Worm (Caenorhabditis elegans) whole organism, L1 larva: ENCODE measurements around the gene lsm-4.

ENCODE experiments used
- C16A3.4 ChIP-seq: fragments of 150-350 bp; optimal IDR thresholded peaks from 2 replicates; lab custom pipeline; 2014; ENCODE audit warnings: missing biosample characterization, missing genetic modification characterization
- C34B4.2 ChIP-seq: sonication (generic microtip); optimal IDR thresholded peaks from 2 replicates; lab custom pipeline; 2017; ENCODE audit warnings: mild to moderate bottlenecking, missing genetic modification characterization, missing compliant biosample characterization
- F16B12.6 ChIP-seq: fragments of 150-350 bp; optimal IDR thresholded peaks from 2 replicates; lab custom pipeline; 2014; ENCODE audit warnings: missing biosample characterization, missing genetic modification characterization
- Y116A8C.19 ChIP-seq: sonication (generic microtip); optimal IDR thresholded peaks from 2 replicates; lab custom pipeline; 2016; ENCODE audit warnings: missing compliant biosample characterization, missing genetic modification characterization, borderline replicate concordance
- blmp-1 ChIP-seq: fragments of 150-350 bp; optimal IDR thresholded peaks from 2 replicates; lab custom pipeline; 2014; ENCODE audit warnings: missing biosample characterization, missing genetic modification characterization
- ceh-63 ChIP-seq: fragments of 200-800 bp; sonication (Bioruptor generic); optimal IDR thresholded peaks from 2 replicates; lab custom pipeline; 2018; ENCODE audit warnings: mild to moderate bottlenecking, missing genetic modification characterization, missing compliant biosample characterization
- ceh-8 ChIP-seq: fragments of 200-800 bp; sonication (Bioruptor generic); optimal IDR thresholded peaks from 2 replicates; lab custom pipeline; 2018; ENCODE audit warnings: mild to moderate bottlenecking, missing genetic modification characterization, moderate library complexity, missing compliant biosample characterization
- ceh-90 ChIP-seq: sonication (generic microtip); optimal IDR thresholded peaks from 2 replicates; lab custom pipeline; 2016; ENCODE audit warnings: missing genetic modification characterization, missing compliant biosample characterization
- ces-1 ChIP-seq: fragments of 150-350 bp; optimal IDR thresholded peaks from 2 replicates; lab custom pipeline; 2014; ENCODE audit warnings: missing biosample characterization, missing genetic modification reagents, missing genetic modification characterization
- dpl-1 ChIP-seq, 3 experiments: fragments of 150-350 bp in 2 of 3; sonication (generic microtip) in 1 of 3; optimal IDR thresholded peaks; 2 replicates each; lab custom pipeline; 2014 to 2017; ENCODE audit warnings: missing biosample characterization in 3 of 3, missing genetic modification characterization in 3 of 3, missing genetic modification reagents in 3 of 3
- dsc-1 ChIP-seq: sonication (generic microtip); optimal IDR thresholded peaks from 2 replicates; lab custom pipeline; 2016; ENCODE audit warnings: mild to moderate bottlenecking, missing genetic modification characterization, missing compliant biosample characterization
- efl-1 ChIP-seq, 4 experiments: fragments of 150-350 bp; optimal IDR thresholded peaks in 3 of 4; peaks in 1 of 4; 1 replicate in 1 of 4; 2 replicates in 3 of 4; lab custom pipeline; 2014; ENCODE audit warnings: missing biosample characterization in 2 of 4, missing genetic modification characterization in 2 of 4, missing genetic modification reagents in 2 of 4
- efl-3 ChIP-seq: fragments of 200-800 bp; sonication (Bioruptor generic); optimal IDR thresholded peaks from 2 replicates; lab custom pipeline; 2018; ENCODE audit warnings: mild to moderate bottlenecking, missing genetic modification characterization, missing compliant biosample characterization
- elt-3 ChIP-seq, 6 experiments: fragments of 150-350 bp in 1 of 6; sonication (generic microtip); optimal IDR thresholded peaks; 2 replicates each; lab custom pipeline; 2017 to 2018; ENCODE audit warnings: missing biosample characterization in 6 of 6, missing genetic modification characterization in 6 of 6, inconsistent platforms in 1 of 6
- ets-5 ChIP-seq: fragments of 200-800 bp; sonication (Bioruptor generic); IDR thresholded peaks from 2 replicates; pipeline ENCODE4 v1.3.6; 2022; ENCODE audit warnings: missing genetic modification characterization, missing compliant biosample characterization
- fkh-4 ChIP-seq: sonication (generic microtip); optimal IDR thresholded peaks from 2 replicates; lab custom pipeline; 2016; ENCODE audit warnings: missing compliant biosample characterization, missing genetic modification characterization, borderline replicate concordance
- hlh-17 ChIP-seq: fragments of 200-800 bp; sonication (Bioruptor generic); optimal IDR thresholded peaks from 2 replicates; lab custom pipeline; 2018; ENCODE audit warnings: missing genetic modification characterization, mild to moderate bottlenecking, missing compliant biosample characterization, moderate library complexity, borderline replicate concordance
- hlh-4 ChIP-seq: sonication (generic microtip); optimal IDR thresholded peaks from 2 replicates; lab custom pipeline; 2016; ENCODE audit warnings: mild to moderate bottlenecking, missing genetic modification characterization, missing compliant biosample characterization
- hpl-2 ChIP-seq: fragments of 150-350 bp; optimal IDR thresholded peaks from 2 replicates; lab custom pipeline; 2014; ENCODE audit warnings: missing biosample characterization, missing genetic modification reagents, missing genetic modification characterization
- irx-1 ChIP-seq: sonication (generic microtip); optimal IDR thresholded peaks from 2 replicates; lab custom pipeline; 2016; ENCODE audit warnings: missing genetic modification characterization, missing compliant biosample characterization
- isw-1 ChIP-seq: fragments of 200-800 bp; sonication (Bioruptor generic); IDR thresholded peaks from 2 replicates; pipeline ENCODE4 v1.3.6; 2022; ENCODE audit warnings: missing genetic modification characterization, missing compliant biosample characterization
- lin-13 ChIP-seq: fragments of 150-350 bp; optimal IDR thresholded peaks from 2 replicates; lab custom pipeline; 2014; ENCODE audit warnings: missing biosample characterization, missing genetic modification reagents, missing genetic modification characterization
- lin-15B ChIP-seq: fragments of 150-350 bp; sonication (generic microtip); optimal IDR thresholded peaks from 3 replicates; lab custom pipeline; 2014; ENCODE audit warnings: missing biosample characterization, missing genetic modification characterization
- lin-35 ChIP-seq, 2 experiments: fragments of 150-350 bp; optimal IDR thresholded peaks; 2 replicates each; lab custom pipeline; 2014; ENCODE audit warnings: missing biosample characterization in 2 of 2, missing genetic modification characterization in 2 of 2, missing genetic modification reagents in 2 of 2
- lin-39 ChIP-seq: fragments of 150-350 bp; optimal IDR thresholded peaks from 2 replicates; lab custom pipeline; 2014; ENCODE audit warnings: missing biosample characterization, missing genetic modification reagents, missing genetic modification characterization
- lsy-2 ChIP-seq, 2 experiments: fragments of 150-350 bp; optimal IDR thresholded peaks; 2 replicates each; lab custom pipeline; 2014; ENCODE audit warnings: missing biosample characterization in 2 of 2, missing genetic modification characterization in 2 of 2
- mab-9 ChIP-seq: fragments of 200-800 bp; sonication (Bioruptor generic); IDR thresholded peaks from 2 replicates; pipeline ENCODE4 v1.3.6; 2022; ENCODE audit warnings: missing genetic modification reagents, missing genetic modification characterization, missing compliant biosample characterization
- mef-2 ChIP-seq: fragments of 150-350 bp; optimal IDR thresholded peaks from 2 replicates; lab custom pipeline; 2014; ENCODE audit warnings: missing biosample characterization, missing genetic modification characterization
- mep-1 ChIP-seq: fragments of 150-350 bp; optimal IDR thresholded peaks from 2 replicates; lab custom pipeline; 2014; ENCODE audit warnings: missing biosample characterization, missing genetic modification characterization
- nhr-12 ChIP-seq: sonication (generic microtip); optimal IDR thresholded peaks from 2 replicates; lab custom pipeline; 2017; ENCODE audit warnings: missing biosample characterization, missing genetic modification characterization
- nhr-20 ChIP-seq: sonication (generic microtip); optimal IDR thresholded peaks from 2 replicates; lab custom pipeline; 2016; ENCODE audit warnings: mild to moderate bottlenecking, missing genetic modification characterization, missing compliant biosample characterization
- nhr-71 ChIP-seq: sonication (generic microtip); optimal IDR thresholded peaks from 2 replicates; lab custom pipeline; 2016; ENCODE audit warnings: mild to moderate bottlenecking, missing genetic modification characterization, moderate library complexity, missing compliant biosample characterization
- nhr-76 ChIP-seq: sonication (generic microtip); optimal IDR thresholded peaks from 2 replicates; lab custom pipeline; 2017; ENCODE audit warnings: missing biosample characterization, missing genetic modification characterization
- nhr-77 ChIP-seq: fragments of 150-350 bp; optimal IDR thresholded peaks from 2 replicates; lab custom pipeline; 2014; ENCODE audit warnings: missing biosample characterization, missing genetic modification characterization
- nhr-84 ChIP-seq: sonication (generic microtip); optimal IDR thresholded peaks from 2 replicates; lab custom pipeline; 2017; ENCODE audit warnings: missing biosample characterization, missing genetic modification characterization
- nhr-90 ChIP-seq: sonication (generic microtip); optimal IDR thresholded peaks from 2 replicates; lab custom pipeline; 2016; ENCODE audit warnings: mild to moderate bottlenecking, missing genetic modification characterization, missing compliant biosample characterization; ENCODE audit not compliant: poor library complexity
- pag-3 ChIP-seq: sonication (generic microtip); optimal IDR thresholded peaks from 2 replicates; lab custom pipeline; 2017; ENCODE audit warnings: missing genetic modification characterization, mild to moderate bottlenecking, missing compliant biosample characterization, antibody characterized with exemption, borderline replicate concordance; ENCODE audit not compliant: insufficient read depth
- pax-3 ChIP-seq: fragments of 200-800 bp; sonication (Bioruptor generic); optimal IDR thresholded peaks from 2 replicates; lab custom pipeline; 2018; ENCODE audit warnings: mild to moderate bottlenecking, missing genetic modification characterization, moderate library complexity, missing compliant biosample characterization
- rnt-1 ChIP-seq: sonication (generic microtip); optimal IDR thresholded peaks from 2 replicates; lab custom pipeline; 2016; ENCODE audit warnings: mild to moderate bottlenecking, missing genetic modification characterization, moderate library complexity, missing compliant biosample characterization
- snpc-4 ChIP-seq: fragments of 150-350 bp; optimal IDR thresholded peaks from 2 replicates; lab custom pipeline; 2014; ENCODE audit warnings: missing biosample characterization, missing genetic modification characterization
- sox-4 ChIP-seq: sonication (generic microtip); optimal IDR thresholded peaks from 2 replicates; lab custom pipeline; 2016; ENCODE audit warnings: missing genetic modification characterization, missing compliant biosample characterization
- sup-37 ChIP-seq: fragments of 200-800 bp; sonication (Bioruptor generic); optimal IDR thresholded peaks from 2 replicates; lab custom pipeline; 2018; ENCODE audit warnings: mild to moderate bottlenecking, missing genetic modification characterization, missing compliant biosample characterization
- swsn-7 ChIP-seq: sonication (generic microtip); optimal IDR thresholded peaks from 2 replicates; lab custom pipeline; 2016; ENCODE audit warnings: missing genetic modification characterization, missing compliant biosample characterization
- unc-62 ChIP-seq: fragments of 150-350 bp; optimal IDR thresholded peaks from 2 replicates; lab custom pipeline; 2014; ENCODE audit warnings: missing biosample characterization, missing genetic modification reagents, missing genetic modification characterization
- unc-98 ChIP-seq: fragments of 200-800 bp; sonication (Bioruptor generic); IDR thresholded peaks from 2 replicates; pipeline ENCODE4 v1.3.6; 2022; ENCODE audit warnings: missing genetic modification characterization, missing compliant biosample characterization
- vab-15 ChIP-seq: sonication (generic microtip); optimal IDR thresholded peaks from 2 replicates; lab custom pipeline; 2017; ENCODE audit warnings: missing genotype, mild to moderate bottlenecking, missing genetic modification characterization, missing compliant biosample characterization
- zag-1 ChIP-seq: fragments of 150-350 bp; optimal IDR thresholded peaks from 2 replicates; lab custom pipeline; 2014; ENCODE audit warnings: missing biosample characterization, missing genetic modification characterization
- zip-4 ChIP-seq: fragments of 200-800 bp; sonication (Bioruptor generic); optimal IDR thresholded peaks from 2 replicates; lab custom pipeline; 2018; ENCODE audit warnings: mild to moderate bottlenecking, missing genetic modification characterization, moderate library complexity, missing compliant biosample characterization
- ztf-4 ChIP-seq: fragments of 150-350 bp; optimal IDR thresholded peaks from 2 replicates; lab custom pipeline; 2014; ENCODE audit warnings: missing biosample characterization, missing genetic modification characterization

The lsm-4 gene

ce11 chrII:7253073-7253472, at the start of gene lsm-4:
Gene lsm-4, minus strand, starts transcription at chrII:7253163.
- TF ChIP-seq snpc-4: no peak
- peak in 1 of 2 experiments; percentile 27 for TF ChIP-seq efl-1 (optimal IDR thresholded peaks at IDR 0.05; lab: Kevin White, UChicago)
- TF ChIP-seq efl-1 (GFP tag; optimal IDR thresholded peaks at IDR 0.05 in 1 of 2; lab: Kevin White, UChicago): peak in 1 of 2 experiments; percentile 3
- no peak for TF ChIP-seq mab-9
- TF ChIP-seq lin-39: no peak
- TF ChIP-seq isw-1 (GFP tag; lab: Robert Waterston, UW): no peak
- peak; percentile 2 for TF ChIP-seq mep-1 (tag; lab: Kevin White, UChicago)
- TF ChIP-seq efl-3 (GFP tag; lab: Kevin White, UChicago): no peak
- TF ChIP-seq unc-62 (GFP tag; lab: Kevin White, UChicago): no peak
- no peak for TF ChIP-seq ces-1
- peak; percentile 28 for TF ChIP-seq blmp-1 (tag; lab: Kevin White, UChicago)
- TF ChIP-seq lin-35 (GFP tag; optimal IDR thresholded peaks at IDR 0.05; lab: Kevin White, UChicago): peak in 1 of 2 experiments; percentile 27
- TF ChIP-seq elt-3 (tag; optimal IDR thresholded peaks at IDR 0.05; lab: Kevin White, UChicago): no peak
- peak; percentile 40 for TF ChIP-seq nhr-20
- no peak for TF ChIP-seq nhr-84
- TF ChIP-seq pax-3 (tag; lab: Kevin White, UChicago): no peak
- no peak for TF ChIP-seq sox-4 (tag; lab: Kevin White, UChicago)
- peak; percentile 6 for TF ChIP-seq C16A3.4 (tag; lab: Kevin White, UChicago)
- TF ChIP-seq irx-1 (tag; lab: Kevin White, UChicago): no peak
- no peak for TF ChIP-seq fkh-4 (tag; lab: Kevin White, UChicago)
- peak in 1 of 3 experiments; percentile 20 for TF ChIP-seq dpl-1 (GFP tag; optimal IDR thresholded peaks at IDR 0.05; lab: Kevin White, UChicago)
- TF ChIP-seq nhr-12 (tag; lab: Kevin White, UChicago): no peak
- peak in 1 of 2 experiments; percentile 12 for TF ChIP-seq lsy-2 (tag; optimal IDR thresholded peaks at IDR 0.05; lab: Kevin White, UChicago)

ce11 chrII:7301670-7302151, 48.7 kb upstream of the lsm-4 start, which contains the start of gene cul-4:
Gene cul-4, plus strand, starts transcription at chrII:7302101.
- TF ChIP-seq swsn-7 (tag; lab: Kevin White, UChicago) (peak; percentile 80), nhr-12 (tag; lab: Kevin White, UChicago) (no peak), C34B4.2 (tag; lab: Kevin White, UChicago) (no peak), nhr-71 (peak; percentile 86), ztf-4 (peak; percentile 37), nhr-90 (tag; lab: Kevin White, UChicago) (peak; percentile 81), pag-3 (tag; lab: Kevin White, UChicago) (no peak), ceh-90 (tag; lab: Kevin White, UChicago) (no peak), lin-13 (GFP tag; lab: Kevin White, UChicago) (no peak), lin-15B (tag; lab: Kevin White, UChicago) (peak; percentile 30), zag-1 (tag; lab: Kevin White, UChicago) (no peak), lin-39 (peak; percentile 37), nhr-77 (peak; percentile 12), ceh-63 (GFP tag; lab: Kevin White, UChicago) (no peak), hlh-4 (tag; lab: Kevin White, UChicago) (no peak), dsc-1 (tag; lab: Kevin White, UChicago) (peak; percentile 77), nhr-76 (tag; lab: Kevin White, UChicago) (no peak), Y116A8C.19 (no peak), elt-3 (tag; optimal IDR thresholded peaks at IDR 0.05; lab: Kevin White, UChicago) (peak in 2 of 6 experiments; percentile 21 to 61), sup-37 (peak; percentile 12), ceh-8 (GFP tag; lab: Kevin White, UChicago) (peak; percentile 46), isw-1 (GFP tag; lab: Robert Waterston, UW) (peak; percentile 54), zip-4 (GFP tag; lab: Kevin White, UChicago) (peak; percentile 41), rnt-1 (tag; lab: Kevin White, UChicago) (peak; percentile 83), hpl-2 (no peak), hlh-17 (no peak), sox-4 (tag; lab: Kevin White, UChicago) (no peak), vab-15 (tag; lab: Kevin White, UChicago) (no peak), unc-98 (GFP tag; lab: Robert Waterston, UW) (no peak), F16B12.6 (peak; percentile 69), irx-1 (tag; lab: Kevin White, UChicago) (peak; percentile 72), unc-62 (GFP tag; lab: Kevin White, UChicago) (no peak), mef-2 (tag; lab: Kevin White, UChicago) (no peak), ets-5 (GFP tag; lab: Robert Waterston, UW) (no peak), snpc-4 (peak; percentile 70)
